Worm (Caenorhabditis elegans) whole organism, L2 larva: Measurements from ENCODE around the gene anoh-1.
A peak's percentile ranks its signal among the peaks of the same experiment; 100 is the strongest.

ENCODE experiments used
- C34F6.9 ChIP-seq: fragments of 150-350 bp; optimal IDR thresholded peaks from 2 replicates; lab custom pipeline; 2014; ENCODE audit warnings: missing biosample characterization, missing genetic modification characterization
- F13H6.1 ChIP-seq: sonication (generic microtip); optimal IDR thresholded peaks from 2 replicates; lab custom pipeline; 2016; ENCODE audit warnings: missing genetic modification characterization, missing compliant biosample characterization
- ZK546.5 ChIP-seq: sonication (generic microtip); optimal IDR thresholded peaks from 2 replicates; lab custom pipeline; 2017; ENCODE audit warnings: missing biosample characterization, missing genetic modification characterization
- alr-1 ChIP-seq: fragments of 150-350 bp; optimal IDR thresholded peaks from 2 replicates; lab custom pipeline; 2014; ENCODE audit warnings: missing biosample characterization, missing genetic modification characterization
- aly-2 ChIP-seq: fragments of 150-350 bp; optimal IDR thresholded peaks from 2 replicates; lab custom pipeline; 2014; ENCODE audit warnings: missing biosample characterization, missing genetic modification characterization
- ama-1 ChIP-seq: fragments of 150-350 bp; optimal IDR thresholded peaks from 2 replicates; lab custom pipeline; 2018; ENCODE audit warnings: inconsistent platforms
- blmp-1 ChIP-seq: sonication (generic microtip); optimal IDR thresholded peaks from 2 replicates; lab custom pipeline; 2017; ENCODE audit warnings: missing genetic modification characterization, mild to moderate bottlenecking, missing compliant biosample characterization, antibody characterized with exemption, moderate library complexity; ENCODE audit not compliant: insufficient read depth
- egl-27 ChIP-seq: sonication (generic microtip); optimal IDR thresholded peaks from 3 replicates; lab custom pipeline; 2017; ENCODE audit warnings: missing biosample characterization, missing genetic modification reagents, missing genetic modification characterization
- elt-1 ChIP-seq: fragments of 150-350 bp; optimal IDR thresholded peaks from 2 replicates; lab custom pipeline; 2014; ENCODE audit warnings: missing biosample characterization, missing genetic modification characterization
- elt-3 ChIP-seq: sonication (generic microtip); optimal IDR thresholded peaks from 2 replicates; lab custom pipeline; 2017; ENCODE audit warnings: missing biosample characterization, missing genetic modification characterization
- fos-1 ChIP-seq: fragments of 150-350 bp; optimal IDR thresholded peaks from 2 replicates; lab custom pipeline; 2014; ENCODE audit warnings: missing biosample characterization, missing genetic modification characterization
- gmeb-1 ChIP-seq: fragments of 150-350 bp; optimal IDR thresholded peaks from 2 replicates; lab custom pipeline; 2014; ENCODE audit warnings: missing biosample characterization, missing genetic modification characterization
- lin-11 ChIP-seq: fragments of 150-350 bp; sonication (generic microtip); optimal IDR thresholded peaks from 2 replicates; lab custom pipeline; 2014; ENCODE audit warnings: missing biosample characterization, missing genetic modification characterization, inconsistent platforms, mixed read lengths
- lin-13 ChIP-seq: fragments of 150-350 bp; optimal IDR thresholded peaks from 2 replicates; lab custom pipeline; 2014; ENCODE audit warnings: missing biosample characterization, missing genetic modification reagents, missing genetic modification characterization
- lsy-2 ChIP-seq, 2 experiments: fragments of 150-350 bp in 1 of 2; sonication (generic microtip) in 1 of 2; optimal IDR thresholded peaks; 2 replicates each; lab custom pipeline; 2014 to 2017; ENCODE audit warnings: missing biosample characterization in 2 of 2, missing genetic modification characterization in 2 of 2
- mab-5 ChIP-seq: fragments of 150-350 bp; optimal IDR thresholded peaks from 2 replicates; lab custom pipeline; 2014; ENCODE audit warnings: missing biosample characterization, missing genetic modification characterization
- mbf-1 ChIP-seq: sonication (generic microtip); optimal IDR thresholded peaks from 2 replicates; lab custom pipeline; 2017; ENCODE audit warnings: missing biosample characterization, missing genetic modification characterization
- mdl-1 ChIP-seq, 2 experiments: fragments of 150-350 bp in 1 of 2; sonication (generic microtip) in 1 of 2; optimal IDR thresholded peaks; 2 replicates each; lab custom pipeline; 2017; ENCODE audit warnings: missing biosample characterization in 2 of 2, missing genetic modification characterization in 2 of 2
- nhr-10 ChIP-seq: sonication (generic microtip); optimal IDR thresholded peaks from 2 replicates; lab custom pipeline; 2017; ENCODE audit warnings: missing biosample characterization, missing genetic modification characterization
- nhr-11 ChIP-seq: fragments of 150-350 bp; optimal IDR thresholded peaks from 2 replicates; lab custom pipeline; 2014; ENCODE audit warnings: missing biosample characterization, missing genetic modification characterization
- nhr-21 ChIP-seq: fragments of 150-350 bp; optimal IDR thresholded peaks from 2 replicates; lab custom pipeline; 2014; ENCODE audit warnings: missing biosample characterization, missing genetic modification characterization
- nhr-23 ChIP-seq: fragments of 150-350 bp; optimal IDR thresholded peaks from 2 replicates; lab custom pipeline; 2014; ENCODE audit warnings: missing biosample characterization, missing genetic modification reagents, missing genetic modification characterization
- nhr-237 ChIP-seq: fragments of 150-350 bp; optimal IDR thresholded peaks from 2 replicates; lab custom pipeline; 2014; ENCODE audit warnings: missing biosample characterization, missing genetic modification characterization
- nhr-25 ChIP-seq: fragments of 150-350 bp; sonication (generic microtip); optimal IDR thresholded peaks from 3 replicates; lab custom pipeline; 2014; ENCODE audit warnings: missing biosample characterization, missing genetic modification characterization
- nhr-6 ChIP-seq: fragments of 150-350 bp; optimal IDR thresholded peaks from 2 replicates; lab custom pipeline; 2014; ENCODE audit warnings: missing biosample characterization, missing genetic modification characterization
- nhr-77 ChIP-seq: fragments of 150-350 bp; optimal IDR thresholded peaks from 2 replicates; lab custom pipeline; 2014; ENCODE audit warnings: missing biosample characterization, missing genetic modification characterization
- peb-1 ChIP-seq: fragments of 150-350 bp; optimal IDR thresholded peaks from 2 replicates; lab custom pipeline; 2014; ENCODE audit warnings: missing biosample characterization, missing genetic modification characterization
- sem-4 ChIP-seq: fragments of 150-350 bp; optimal IDR thresholded peaks from 2 replicates; lab custom pipeline; 2014; ENCODE audit warnings: missing biosample characterization, missing genetic modification reagents, missing genetic modification characterization
- skn-1 ChIP-seq: sonication (generic microtip); optimal IDR thresholded peaks from 2 replicates; lab custom pipeline; 2017; ENCODE audit warnings: missing biosample characterization, missing genetic modification characterization
- sma-3 ChIP-seq: sonication (generic microtip); optimal IDR thresholded peaks from 2 replicates; lab custom pipeline; 2016; ENCODE audit warnings: missing genetic modification reagents, missing genetic modification characterization, missing compliant biosample characterization
- snpc-4 ChIP-seq: fragments of 150-350 bp; optimal IDR thresholded peaks from 2 replicates; lab custom pipeline; 2014; ENCODE audit warnings: missing biosample characterization, missing genetic modification characterization
- unc-39 ChIP-seq: fragments of 150-350 bp; optimal IDR thresholded peaks from 2 replicates; lab custom pipeline; 2014; ENCODE audit warnings: missing biosample characterization, missing genetic modification characterization
- unc-55 ChIP-seq: fragments of 150-350 bp; sonication (generic microtip); optimal IDR thresholded peaks from 3 replicates; lab custom pipeline; 2014; ENCODE audit warnings: missing biosample characterization, missing genetic modification reagents, missing genetic modification characterization
- zag-1 ChIP-seq: fragments of 150-350 bp; optimal IDR thresholded peaks from 2 replicates; lab custom pipeline; 2014; ENCODE audit warnings: missing biosample characterization, missing genetic modification characterization
- ztf-1 ChIP-seq: fragments of 200-800 bp; sonication (Bioruptor generic); conservative IDR thresholded peaks from 2 replicates; pipeline ENCODE4 v1.3.6; 2022; ENCODE audit warnings: missing genetic modification characterization, missing compliant biosample characterization
- ztf-11 ChIP-seq: sonication (generic microtip); optimal IDR thresholded peaks from 2 replicates; lab custom pipeline; 2017; ENCODE audit warnings: missing biosample characterization, missing genetic modification characterization
- ztf-4 ChIP-seq: fragments of 150-350 bp; optimal IDR thresholded peaks from 2 replicates; lab custom pipeline; 2014; ENCODE audit warnings: missing biosample characterization, missing genetic modification characterization

Gene anoh-1

ce11 chrIII:13208978-13209377 is 37.4 kb upstream of the anoh-1 start:
- TF ChIP-seq lin-13 (GFP tag; lab: Kevin White, UChicago) (no peak), ztf-4 (tag; lab: Kevin White, UChicago) (no peak), alr-1 (tag; lab: Kevin White, UChicago) (no peak), nhr-10 (tag; lab: Kevin White, UChicago) (no peak), nhr-77 (tag; lab: Kevin White, UChicago) (no peak), elt-1 (tag; lab: Kevin White, UChicago) (no peak), fos-1 (no peak), gmeb-1 (tag; lab: Kevin White, UChicago) (no peak), egl-27 (no peak)

DNA sequence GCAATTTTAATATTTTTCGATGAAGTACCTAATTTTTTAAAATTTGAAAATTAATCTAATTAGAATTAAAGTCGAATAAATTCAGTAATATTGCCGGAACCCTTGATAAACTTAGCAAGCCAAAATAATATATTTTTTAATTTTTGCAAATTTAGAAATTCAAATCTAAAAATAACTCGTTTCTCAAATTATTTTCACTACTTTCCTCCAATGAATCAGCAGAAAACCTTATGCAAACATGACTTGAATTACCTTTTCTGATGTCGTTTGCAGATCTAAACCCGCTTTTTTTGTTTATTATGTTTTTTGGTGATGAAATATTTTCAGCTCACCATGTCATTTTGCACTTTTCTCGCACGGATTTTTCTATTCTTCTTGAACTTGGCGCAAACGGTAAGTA is 34.0 kb upstream of the anoh-1 start, which contains the start of gene tsp-3:
Gene tsp-3 (plus strand): TSS at position 301 of the 400 bp plus-strand sequence.
- TF ChIP-seq fos-1: no peak
- TF ChIP-seq nhr-11 (tag; lab: Kevin White, UChicago): no peak
- no peak for TF ChIP-seq mbf-1 (tag; lab: Kevin White, UChicago)
- no peak for TF ChIP-seq nhr-237 (tag; lab: Kevin White, UChicago)
- no peak for TF ChIP-seq unc-55
- TF ChIP-seq ztf-4 (tag; lab: Kevin White, UChicago): no peak
- TF ChIP-seq ztf-1 (GFP tag; lab: Robert Waterston, UW): no peak
- TF ChIP-seq aly-2: no peak
- TF ChIP-seq sma-3: no peak
- TF ChIP-seq elt-3 (tag; lab: Kevin White, UChicago): no peak
- TF ChIP-seq unc-39: no peak
- TF ChIP-seq egl-27: no peak
- TF ChIP-seq mab-5 (tag; lab: Kevin White, UChicago): no peak
- no peak for TF ChIP-seq skn-1 (tag; lab: Kevin White, UChicago)
- no peak for TF ChIP-seq lsy-2 (tag; optimal IDR thresholded peaks at IDR 0.05; lab: Kevin White, UChicago)

ce11 chrIII:13213111-13213510 is 33.3 kb upstream of the anoh-1 start:
- TF ChIP-seq mdl-1 (tag; optimal IDR thresholded peaks at IDR 0.05; lab: Kevin White, UChicago): no peak
- TF ChIP-seq nhr-6: no peak
- no peak for TF ChIP-seq unc-55
- TF ChIP-seq sma-3: no peak
- no peak for TF ChIP-seq ZK546.5 (tag; lab: Kevin White, UChicago)
- TF ChIP-seq C34F6.9: no peak
- TF ChIP-seq zag-1: no peak
- TF ChIP-seq fos-1: no peak
- TF ChIP-seq sem-4 (tag; lab: Kevin White, UChicago): no peak
- no peak for TF ChIP-seq mab-5 (tag; lab: Kevin White, UChicago)
- TF ChIP-seq ama-1: no peak
- no peak for TF ChIP-seq nhr-77 (tag; lab: Kevin White, UChicago)
- TF ChIP-seq nhr-25: no peak
- no peak for TF ChIP-seq ztf-11 (tag; lab: Kevin White, UChicago)
- no peak for TF ChIP-seq lsy-2 (tag; optimal IDR thresholded peaks at IDR 0.05; lab: Kevin White, UChicago)
- TF ChIP-seq peb-1 (tag; lab: Kevin White, UChicago): no peak
- no peak for TF ChIP-seq nhr-10 (tag; lab: Kevin White, UChicago)
- TF ChIP-seq nhr-21: no peak
- no peak for TF ChIP-seq nhr-11 (tag; lab: Kevin White, UChicago)
- TF ChIP-seq gmeb-1 (tag; lab: Kevin White, UChicago): no peak

DNA sequence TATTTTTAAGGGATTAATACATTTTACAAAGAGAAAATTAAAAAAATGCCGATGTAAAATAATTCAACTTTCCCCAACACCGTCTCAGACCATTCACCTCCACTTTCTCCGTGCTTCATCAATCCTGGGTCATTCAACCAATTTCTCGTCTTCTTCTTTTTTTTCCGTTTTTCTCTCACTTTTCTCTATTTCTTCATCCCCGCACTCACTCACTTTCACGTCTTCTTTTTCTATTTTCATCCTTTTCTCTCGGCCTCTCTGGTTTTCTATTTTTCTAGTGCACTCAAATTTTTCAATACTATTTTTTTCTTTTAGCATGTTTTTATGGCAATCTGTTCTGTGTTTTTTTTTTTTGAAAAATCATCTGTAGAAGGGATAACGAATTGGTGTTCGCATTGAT is 30.7 kb upstream of the anoh-1 start:
- TF ChIP-seq C34F6.9: peak; percentile 41
- TF ChIP-seq blmp-1: peak; percentile 58
- TF ChIP-seq mab-5 (tag; lab: Kevin White, UChicago): no peak
- peak; percentile 66 for TF ChIP-seq unc-55
- peak; percentile 29 for TF ChIP-seq sem-4 (tag; lab: Kevin White, UChicago)

DNA sequence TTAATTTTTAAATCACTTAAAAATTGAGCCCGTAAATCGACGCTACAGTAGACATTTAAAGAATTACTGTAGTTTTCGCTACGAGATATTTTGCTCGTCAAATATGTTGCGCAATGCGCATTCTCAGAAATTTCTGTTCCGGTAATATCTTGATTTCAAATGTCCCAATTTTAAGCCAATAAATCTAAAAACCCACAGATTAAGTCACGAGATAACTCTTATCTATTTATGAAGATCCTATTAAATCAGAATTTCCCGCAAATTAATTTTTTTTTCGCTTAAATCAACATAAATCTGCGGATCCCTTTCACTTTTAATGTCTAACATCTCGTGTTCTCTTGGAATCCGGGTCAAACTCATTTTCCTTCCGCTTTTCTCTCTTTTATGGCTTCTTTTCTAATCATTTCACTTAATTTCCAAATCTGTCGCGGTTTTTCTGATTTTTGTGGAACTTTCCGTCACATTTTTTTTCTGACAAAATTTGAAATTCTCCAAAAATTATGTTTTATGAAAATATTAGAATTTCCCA is 29.8 kb upstream of the anoh-1 start:
- TF ChIP-seq sem-4 (tag; lab: Kevin White, UChicago): peak; percentile 72
- no peak for TF ChIP-seq nhr-77 (tag; lab: Kevin White, UChicago)
- peak; percentile 3 for TF ChIP-seq blmp-1
- TF ChIP-seq nhr-11 (tag; lab: Kevin White, UChicago): no peak
- no peak for TF ChIP-seq nhr-237 (tag; lab: Kevin White, UChicago)

DNA sequence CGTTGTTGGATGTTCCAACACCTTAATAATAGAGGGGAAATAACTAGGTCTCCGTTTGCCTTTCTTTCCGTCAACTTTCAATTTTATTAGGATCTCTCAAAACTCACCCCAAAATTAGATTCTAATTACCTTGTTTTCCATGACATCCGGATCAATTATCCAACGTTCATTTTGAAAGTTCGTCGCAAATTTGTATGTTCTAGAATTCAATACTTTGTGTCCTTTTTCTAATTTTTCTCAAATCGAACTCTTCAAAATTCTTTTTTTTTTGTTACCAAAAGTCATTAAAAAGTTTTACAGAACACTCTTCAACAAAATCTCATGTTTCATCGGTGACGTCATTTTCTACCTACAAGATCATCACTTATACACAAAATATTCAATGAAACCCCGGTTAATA is 23.6 kb upstream of the anoh-1 start, which contains the start of gene Y43F4A.1:
Gene Y43F4A.1 (plus strand): TSS at position 301 of the 400 bp plus-strand sequence.
- TF ChIP-seq snpc-4 (tag; lab: Kevin White, UChicago) (no peak), ama-1 (no peak), sma-3 (no peak), nhr-23 (tag; lab: Kevin White, UChicago) (no peak), ZK546.5 (tag; lab: Kevin White, UChicago) (no peak), egl-27 (no peak), F13H6.1 (tag; lab: Kevin White, UChicago) (no peak), nhr-237 (tag; lab: Kevin White, UChicago) (no peak), lin-11 (no peak), nhr-6 (no peak), unc-55 (no peak), skn-1 (tag; lab: Kevin White, UChicago) (no peak), elt-3 (tag; lab: Kevin White, UChicago) (no peak)
